Worm (Caenorhabditis elegans) whole organism, L1 larva: Measurements from ENCODE around the gene F36F12.3.

ENCODE experiments used
- C16A3.4 ChIP-seq: fragments of 150-350 bp; optimal IDR thresholded peaks from 2 replicates; lab custom pipeline; 2014; ENCODE audit warnings: missing biosample characterization, missing genetic modification characterization
- aha-1 ChIP-seq: fragments of 150-350 bp; optimal IDR thresholded peaks from 2 replicates; lab custom pipeline; 2014; ENCODE audit warnings: missing biosample characterization, missing genetic modification characterization
- alr-1 ChIP-seq: fragments of 200-800 bp; sonication (Bioruptor generic); optimal IDR thresholded peaks from 2 replicates; lab custom pipeline; 2018; ENCODE audit warnings: borderline replicate concordance, mild to moderate bottlenecking, missing genetic modification characterization, missing compliant biosample characterization
- aly-2 ChIP-seq: fragments of 150-350 bp; optimal IDR thresholded peaks from 2 replicates; lab custom pipeline; 2014; ENCODE audit warnings: missing biosample characterization, missing genetic modification characterization
- ama-1 ChIP-seq: fragments of 150-350 bp; optimal IDR thresholded peaks from 2 replicates; lab custom pipeline; 2014
- ceh-63 ChIP-seq: fragments of 200-800 bp; sonication (Bioruptor generic); optimal IDR thresholded peaks from 2 replicates; lab custom pipeline; 2018; ENCODE audit warnings: mild to moderate bottlenecking, missing genetic modification characterization, missing compliant biosample characterization
- ceh-82 ChIP-seq, 3 experiments: fragments of 150-350 bp in 1 of 3; sonication (generic microtip) in 2 of 3; optimal IDR thresholded peaks; 2 replicates each; lab custom pipeline; 2014 to 2017; ENCODE audit warnings: missing biosample characterization in 3 of 3, missing genetic modification characterization in 3 of 3
- ceh-90 ChIP-seq: sonication (generic microtip); optimal IDR thresholded peaks from 2 replicates; lab custom pipeline; 2016; ENCODE audit warnings: missing genetic modification characterization, missing compliant biosample characterization
- efl-3 ChIP-seq: fragments of 200-800 bp; sonication (Bioruptor generic); optimal IDR thresholded peaks from 2 replicates; lab custom pipeline; 2018; ENCODE audit warnings: mild to moderate bottlenecking, missing genetic modification characterization, missing compliant biosample characterization
- egl-13 ChIP-seq: sonication (generic microtip); optimal IDR thresholded peaks from 2 replicates; lab custom pipeline; 2016; ENCODE audit warnings: missing genotype, missing genetic modification reagents, missing genetic modification characterization, missing compliant biosample characterization
- elt-3 ChIP-seq, 6 experiments: fragments of 150-350 bp in 1 of 6; sonication (generic microtip); optimal IDR thresholded peaks; 2 replicates each; lab custom pipeline; 2017 to 2018; ENCODE audit warnings: missing biosample characterization in 6 of 6, missing genetic modification characterization in 6 of 6, inconsistent platforms in 1 of 6
- ets-5 ChIP-seq: fragments of 200-800 bp; sonication (Bioruptor generic); IDR thresholded peaks from 2 replicates; pipeline ENCODE4 v1.3.6; 2022; ENCODE audit warnings: missing genetic modification characterization, missing compliant biosample characterization
- fkh-10 ChIP-seq: sonication (generic microtip); optimal IDR thresholded peaks from 2 replicates; lab custom pipeline; 2017; ENCODE audit warnings: missing biosample characterization, missing genetic modification reagents, missing genetic modification characterization
- fkh-4 ChIP-seq: sonication (generic microtip); optimal IDR thresholded peaks from 2 replicates; lab custom pipeline; 2016; ENCODE audit warnings: missing compliant biosample characterization, missing genetic modification characterization, borderline replicate concordance
- hlh-4 ChIP-seq: sonication (generic microtip); optimal IDR thresholded peaks from 2 replicates; lab custom pipeline; 2016; ENCODE audit warnings: mild to moderate bottlenecking, missing genetic modification characterization, missing compliant biosample characterization
- irx-1 ChIP-seq: sonication (generic microtip); optimal IDR thresholded peaks from 2 replicates; lab custom pipeline; 2016; ENCODE audit warnings: missing genetic modification characterization, missing compliant biosample characterization
- isw-1 ChIP-seq: fragments of 200-800 bp; sonication (Bioruptor generic); IDR thresholded peaks from 2 replicates; pipeline ENCODE4 v1.3.6; 2022; ENCODE audit warnings: missing genetic modification characterization, missing compliant biosample characterization
- lin-13 ChIP-seq: fragments of 150-350 bp; optimal IDR thresholded peaks from 2 replicates; lab custom pipeline; 2014; ENCODE audit warnings: missing biosample characterization, missing genetic modification reagents, missing genetic modification characterization
- lin-14 ChIP-seq: fragments of 200-800 bp; sonication (Bioruptor generic); optimal IDR thresholded peaks from 2 replicates; lab custom pipeline; 2018; ENCODE audit warnings: mild to moderate bottlenecking, missing genetic modification characterization, moderate library complexity, missing compliant biosample characterization
- lin-35 ChIP-seq, 2 experiments: fragments of 150-350 bp; optimal IDR thresholded peaks; 2 replicates each; lab custom pipeline; 2014; ENCODE audit warnings: missing biosample characterization in 2 of 2, missing genetic modification characterization in 2 of 2, missing genetic modification reagents in 2 of 2
- lin-39 ChIP-seq: fragments of 150-350 bp; optimal IDR thresholded peaks from 2 replicates; lab custom pipeline; 2014; ENCODE audit warnings: missing biosample characterization, missing genetic modification reagents, missing genetic modification characterization
- lsy-2 ChIP-seq, 2 experiments: fragments of 150-350 bp; optimal IDR thresholded peaks; 2 replicates each; lab custom pipeline; 2014; ENCODE audit warnings: missing biosample characterization in 2 of 2, missing genetic modification characterization in 2 of 2
- mab-9 ChIP-seq: fragments of 200-800 bp; sonication (Bioruptor generic); IDR thresholded peaks from 2 replicates; pipeline ENCODE4 v1.3.6; 2022; ENCODE audit warnings: missing genetic modification reagents, missing genetic modification characterization, missing compliant biosample characterization
- mdl-1 ChIP-seq, 2 experiments: fragments of 150-350 bp; optimal IDR thresholded peaks; 2 replicates each; lab custom pipeline; 2014 to 2017; ENCODE audit warnings: missing biosample characterization in 2 of 2, missing genetic modification characterization in 2 of 2, inconsistent platforms in 1 of 2
- nhr-11 ChIP-seq: fragments of 150-350 bp; optimal IDR thresholded peaks from 2 replicates; lab custom pipeline; 2014; ENCODE audit warnings: missing biosample characterization, missing genetic modification characterization
- nhr-20 ChIP-seq: sonication (generic microtip); optimal IDR thresholded peaks from 2 replicates; lab custom pipeline; 2016; ENCODE audit warnings: mild to moderate bottlenecking, missing genetic modification characterization, missing compliant biosample characterization
- nhr-237 ChIP-seq: fragments of 150-350 bp; optimal IDR thresholded peaks from 2 replicates; lab custom pipeline; 2014; ENCODE audit warnings: missing biosample characterization, missing genetic modification characterization
- nhr-71 ChIP-seq: sonication (generic microtip); optimal IDR thresholded peaks from 2 replicates; lab custom pipeline; 2016; ENCODE audit warnings: mild to moderate bottlenecking, missing genetic modification characterization, moderate library complexity, missing compliant biosample characterization
- nhr-77 ChIP-seq: fragments of 150-350 bp; optimal IDR thresholded peaks from 2 replicates; lab custom pipeline; 2014; ENCODE audit warnings: missing biosample characterization, missing genetic modification characterization
- nhr-90 ChIP-seq: sonication (generic microtip); optimal IDR thresholded peaks from 2 replicates; lab custom pipeline; 2016; ENCODE audit warnings: mild to moderate bottlenecking, missing genetic modification characterization, missing compliant biosample characterization; ENCODE audit not compliant: poor library complexity
- pax-3 ChIP-seq: fragments of 200-800 bp; sonication (Bioruptor generic); optimal IDR thresholded peaks from 2 replicates; lab custom pipeline; 2018; ENCODE audit warnings: mild to moderate bottlenecking, missing genetic modification characterization, moderate library complexity, missing compliant biosample characterization
- pqm-1 ChIP-seq: sonication (generic microtip); optimal IDR thresholded peaks from 3 replicates; lab custom pipeline; 2017; ENCODE audit warnings: missing biosample characterization, missing genetic modification characterization
- rnt-1 ChIP-seq: sonication (generic microtip); optimal IDR thresholded peaks from 2 replicates; lab custom pipeline; 2016; ENCODE audit warnings: mild to moderate bottlenecking, missing genetic modification characterization, moderate library complexity, missing compliant biosample characterization
- sptf-1 ChIP-seq: fragments of 150-350 bp; optimal IDR thresholded peaks from 2 replicates; lab custom pipeline; 2014; ENCODE audit warnings: missing biosample characterization, missing genetic modification characterization
- swsn-7 ChIP-seq: sonication (generic microtip); optimal IDR thresholded peaks from 2 replicates; lab custom pipeline; 2016; ENCODE audit warnings: missing genetic modification characterization, missing compliant biosample characterization
- unc-30 ChIP-seq: sonication (generic microtip); optimal IDR thresholded peaks from 2 replicates; lab custom pipeline; 2017; ENCODE audit warnings: missing biosample characterization, missing genetic modification characterization
- xbp-1 ChIP-seq: sonication (generic microtip); optimal IDR thresholded peaks from 2 replicates; lab custom pipeline; 2016; ENCODE audit warnings: missing genetic modification characterization, missing compliant biosample characterization
- zag-1 ChIP-seq: fragments of 150-350 bp; optimal IDR thresholded peaks from 2 replicates; lab custom pipeline; 2014; ENCODE audit warnings: missing biosample characterization, missing genetic modification characterization
- zip-4 ChIP-seq: fragments of 200-800 bp; sonication (Bioruptor generic); optimal IDR thresholded peaks from 2 replicates; lab custom pipeline; 2018; ENCODE audit warnings: mild to moderate bottlenecking, missing genetic modification characterization, moderate library complexity, missing compliant biosample characterization
- ztf-11 ChIP-seq, 2 experiments: sonication (generic microtip); optimal IDR thresholded peaks; 2 replicates each; lab custom pipeline; 2016 to 2017; ENCODE audit warnings: missing genetic modification characterization in 2 of 2, missing biosample characterization in 1 of 2, missing compliant biosample characterization in 1 of 2

F36F12.3 gene

ce11 chrV:2126996-2127585 is 41.5 kb downstream of the F36F12.3 start, which contains the start of gene ldp-1 (continued):
- TF ChIP-seq nhr-77 (no peak), lin-14 (GFP tag; lab: Kevin White, UChicago) (peak; percentile 92), pax-3 (tag; lab: Kevin White, UChicago) (peak; percentile 89), swsn-7 (tag; lab: Kevin White, UChicago) (peak; percentile 81), fkh-10 (peak; percentile 2), C16A3.4 (tag; lab: Kevin White, UChicago) (peak; percentile 14), nhr-11 (tag; lab: Kevin White, UChicago) (no peak), aha-1 (tag; lab: Kevin White, UChicago) (no peak), nhr-237 (tag; lab: Kevin White, UChicago) (peak; percentile 13), elt-3 (tag; optimal IDR thresholded peaks at IDR 0.05; lab: Kevin White, UChicago) (peak in 1 of 6 experiments; percentile 51), mab-9 (GFP tag; lab: Robert Waterston, UW) (peak; percentile 80), efl-3 (GFP tag; lab: Kevin White, UChicago) (no peak), nhr-71 (tag; lab: Kevin White, UChicago) (peak; percentile 89), unc-30 (tag; lab: Kevin White, UChicago) (no peak), lin-13 (GFP tag; lab: Kevin White, UChicago) (peak; percentile 67), zag-1 (tag; lab: Kevin White, UChicago) (no peak), rnt-1 (tag; lab: Kevin White, UChicago) (peak; percentile 97), xbp-1 (tag; lab: Kevin White, UChicago) (peak; percentile 81), pqm-1 (tag; lab: Kevin White, UChicago) (no peak), zip-4 (GFP tag; lab: Kevin White, UChicago) (peak; percentile 36), sptf-1 (tag; lab: Kevin White, UChicago) (no peak), isw-1 (GFP tag; lab: Robert Waterston, UW) (peak; percentile 78), alr-1 (tag; lab: Kevin White, UChicago) (no peak), ceh-82 (tag; optimal IDR thresholded peaks at IDR 0.05; lab: Kevin White, UChicago) (peak; percentile 55 to 73 (median 70)), ceh-63 (GFP tag; lab: Kevin White, UChicago) (peak; percentile 60), aly-2 (peak; percentile 6), irx-1 (peak; percentile 96), ztf-11 (tag; optimal IDR thresholded peaks at IDR 0.05; lab: Kevin White, UChicago) (peak in 1 of 2 experiments; percentile 94), hlh-4 (tag; lab: Kevin White, UChicago) (peak; percentile 59), ets-5 (no peak), nhr-20 (tag; lab: Kevin White, UChicago) (peak; percentile 82), lin-35 (GFP tag; optimal IDR thresholded peaks at IDR 0.05; lab: Kevin White, UChicago) (peak; percentile 93 to 94), mdl-1 (tag; optimal IDR thresholded peaks at IDR 0.05; lab: Kevin White, UChicago) (peak in 1 of 2 experiments; percentile 6), egl-13 (tag; lab: Kevin White, UChicago) (peak; percentile 85), lsy-2 (tag; optimal IDR thresholded peaks at IDR 0.05; lab: Kevin White, UChicago) (peak; percentile 76), ama-1 (lab: Kevin White, UChicago) (no peak), nhr-90 (peak; percentile 92), lin-39 (peak; percentile 20), ceh-90 (tag; lab: Kevin White, UChicago) (peak; percentile 96)

ce11 chrV:2132675-2133074 is 47.1 kb downstream of the F36F12.3 start:
- no peak for TF ChIP-seq ets-5
- no peak for TF ChIP-seq fkh-4 (tag; lab: Kevin White, UChicago)
- TF ChIP-seq rnt-1 (tag; lab: Kevin White, UChicago): peak; percentile 16
